Worm (Caenorhabditis elegans) whole organism, L3 larva: Measurements from ENCODE around the gene T22B7.7.

Experiments used
- ZK546.5 ChIP-seq: sonication (generic microtip); optimal IDR thresholded peaks from 2 replicates; lab custom pipeline; 2017; ENCODE audit warnings: missing biosample characterization, missing genetic modification characterization
- ceh-16 ChIP-seq: sonication (generic microtip); optimal IDR thresholded peaks from 2 replicates; lab custom pipeline; 2017; ENCODE audit warnings: missing biosample characterization, missing genetic modification characterization
- ceh-82 ChIP-seq: fragments of 150-350 bp; optimal IDR thresholded peaks from 2 replicates; lab custom pipeline; 2014; ENCODE audit warnings: missing biosample characterization, missing genetic modification characterization
- ceh-9 ChIP-seq: sonication (generic microtip); optimal IDR thresholded peaks from 2 replicates; lab custom pipeline; 2018; ENCODE audit warnings: missing biosample characterization, missing genetic modification characterization
- egl-27 ChIP-seq: sonication (generic microtip); optimal IDR thresholded peaks from 4 replicates; lab custom pipeline; 2017; ENCODE audit warnings: missing biosample characterization, missing genetic modification reagents, missing genetic modification characterization
- egl-5 ChIP-seq: fragments of 150-350 bp; optimal IDR thresholded peaks from 2 replicates; lab custom pipeline; 2017; ENCODE audit warnings: missing biosample characterization, missing genetic modification reagents, missing genetic modification characterization, inconsistent platforms
- elt-2 ChIP-seq: sonication (generic microtip); optimal IDR thresholded peaks from 2 replicates; lab custom pipeline; 2016; ENCODE audit warnings: missing genetic modification reagents, mild to moderate bottlenecking, missing genetic modification characterization, missing compliant biosample characterization
- elt-3 ChIP-seq, 3 experiments: fragments of 150-350 bp in 1 of 3; sonication (generic microtip) in 2 of 3; optimal IDR thresholded peaks; 2 replicates in 2 of 3; 4 replicates in 1 of 3; lab custom pipeline; 2014 to 2017; ENCODE audit warnings: missing biosample characterization in 3 of 3, missing genetic modification characterization in 3 of 3
- eor-1 ChIP-seq, 2 experiments: fragments of 150-350 bp; optimal IDR thresholded peaks; 2 replicates each; lab custom pipeline; 2014 to 2018; ENCODE audit warnings: missing biosample characterization in 2 of 2, missing genetic modification characterization in 2 of 2
- fos-1 ChIP-seq: fragments of 150-350 bp; optimal IDR thresholded peaks from 2 replicates; lab custom pipeline; 2014; ENCODE audit warnings: missing biosample characterization, missing genetic modification characterization
- hmg-11 ChIP-seq: sonication (generic microtip); optimal IDR thresholded peaks from 2 replicates; lab custom pipeline; 2016; ENCODE audit warnings: missing genetic modification characterization, missing compliant biosample characterization
- jun-1 ChIP-seq: fragments of 150-350 bp; optimal IDR thresholded peaks from 2 replicates; lab custom pipeline; 2014; ENCODE audit warnings: missing biosample characterization, missing genetic modification reagents, missing genetic modification characterization
- lin-39 ChIP-seq: fragments of 150-350 bp; optimal IDR thresholded peaks from 2 replicates; lab custom pipeline; 2018; ENCODE audit warnings: missing biosample characterization, missing genetic modification reagents, missing genetic modification characterization
- lsy-12 ChIP-seq: sonication (generic microtip); optimal IDR thresholded peaks from 2 replicates; lab custom pipeline; 2016; ENCODE audit warnings: mild to moderate bottlenecking, missing genetic modification characterization, missing compliant biosample characterization
- mdl-1 ChIP-seq: fragments of 150-350 bp; optimal IDR thresholded peaks from 2 replicates; lab custom pipeline; 2014; ENCODE audit warnings: missing biosample characterization, missing genetic modification characterization
- mml-1 ChIP-seq: fragments of 150-350 bp; sonication (generic microtip); optimal IDR thresholded peaks from 3 replicates; lab custom pipeline; 2014; ENCODE audit warnings: missing biosample characterization, missing genetic modification characterization
- nfya-1 ChIP-seq: sonication (generic microtip); optimal IDR thresholded peaks from 2 replicates; lab custom pipeline; 2017; ENCODE audit warnings: missing genetic modification characterization, mild to moderate bottlenecking, missing compliant biosample characterization, antibody characterized with exemption, moderate library complexity; ENCODE audit not compliant: insufficient read depth
- nhr-11 ChIP-seq: fragments of 150-350 bp; optimal IDR thresholded peaks from 2 replicates; lab custom pipeline; 2014; ENCODE audit warnings: missing biosample characterization, missing genetic modification characterization
- nhr-12 ChIP-seq: fragments of 150-350 bp; optimal IDR thresholded peaks from 2 replicates; lab custom pipeline; 2014; ENCODE audit warnings: missing biosample characterization, missing genetic modification characterization
- nhr-23 ChIP-seq: fragments of 150-350 bp; optimal IDR thresholded peaks from 2 replicates; lab custom pipeline; 2014; ENCODE audit warnings: missing biosample characterization, missing genetic modification reagents, missing genetic modification characterization
- nhr-25 ChIP-seq: sonication (generic microtip); optimal IDR thresholded peaks from 2 replicates; lab custom pipeline; 2017; ENCODE audit warnings: missing biosample characterization, missing genetic modification characterization
- nhr-28 ChIP-seq: fragments of 150-350 bp; optimal IDR thresholded peaks from 2 replicates; lab custom pipeline; 2014; ENCODE audit warnings: missing biosample characterization, missing genetic modification characterization
- nhr-43 ChIP-seq: sonication (generic microtip); optimal IDR thresholded peaks from 2 replicates; lab custom pipeline; 2016; ENCODE audit warnings: mild to moderate bottlenecking, missing genetic modification characterization, missing compliant biosample characterization; ENCODE audit not compliant: poor library complexity, severe bottlenecking
- nhr-67 ChIP-seq: fragments of 150-350 bp; optimal IDR thresholded peaks from 2 replicates; lab custom pipeline; 2014; ENCODE audit warnings: missing biosample characterization, missing genetic modification characterization
- nhr-76 ChIP-seq: fragments of 150-350 bp; sonication (generic microtip); optimal IDR thresholded peaks from 5 replicates; lab custom pipeline; 2014; ENCODE audit warnings: missing biosample characterization, missing genetic modification characterization
- nhr-77 ChIP-seq: fragments of 150-350 bp; optimal IDR thresholded peaks from 2 replicates; lab custom pipeline; 2014; ENCODE audit warnings: missing biosample characterization, missing genetic modification characterization
- pha-4 ChIP-seq: fragments of 150-350 bp; optimal IDR thresholded peaks from 2 replicates; lab custom pipeline; 2014; ENCODE audit warnings: missing biosample characterization, missing genetic modification reagents, missing genetic modification characterization
- pqm-1 ChIP-seq: fragments of 150-350 bp; optimal IDR thresholded peaks from 2 replicates; lab custom pipeline; 2017; ENCODE audit warnings: missing biosample characterization, missing genetic modification characterization, inconsistent platforms
- sea-2 ChIP-seq: fragments of 150-350 bp; sonication (generic microtip); optimal IDR thresholded peaks from 4 replicates; lab custom pipeline; 2014; ENCODE audit warnings: missing biosample characterization, missing genetic modification reagents, missing genetic modification characterization
- snpc-4 ChIP-seq: fragments of 150-350 bp; optimal IDR thresholded peaks from 2 replicates; lab custom pipeline; 2014; ENCODE audit warnings: missing biosample characterization, missing genetic modification characterization
- tbx-2 ChIP-seq: sonication (generic microtip); optimal IDR thresholded peaks from 2 replicates; lab custom pipeline; 2016; ENCODE audit warnings: mild to moderate bottlenecking, missing genetic modification characterization, missing compliant biosample characterization
- zag-1 ChIP-seq: fragments of 150-350 bp; optimal IDR thresholded peaks from 2 replicates; lab custom pipeline; 2014; ENCODE audit warnings: missing biosample characterization, missing genetic modification characterization
- ztf-11 ChIP-seq: fragments of 150-350 bp; optimal IDR thresholded peaks from 2 replicates; lab custom pipeline; 2014; ENCODE audit warnings: missing biosample characterization, missing genetic modification characterization
- ztf-4 ChIP-seq: fragments of 150-350 bp; optimal IDR thresholded peaks from 2 replicates; lab custom pipeline; 2014; ENCODE audit warnings: missing biosample characterization, missing genetic modification characterization

Gene T22B7.7

ce11 chrX:5680125-5680524 lies 26.3 kb upstream of the T22B7.7 start, which contains the start of gene set-19:
set-19 (minus strand) TSS chrX:5680225.
- TF ChIP-seq ceh-82 = no peak
- no peak for TF ChIP-seq nhr-77 (tag; lab: Kevin White, UChicago)
- no peak for TF ChIP-seq ceh-9
- no peak for TF ChIP-seq ceh-16
- TF ChIP-seq ZK546.5 = no peak
- no peak for TF ChIP-seq lsy-12
- no peak for TF ChIP-seq mdl-1 (tag; lab: Kevin White, UChicago)
- no peak for TF ChIP-seq nhr-28
- no peak for TF ChIP-seq elt-3 (tag; optimal IDR thresholded peaks at IDR 0.05; lab: Kevin White, UChicago)
- TF ChIP-seq ztf-4 (tag; lab: Kevin White, UChicago) = no peak
- TF ChIP-seq nhr-11 = no peak
- no peak for TF ChIP-seq nhr-43 (tag; lab: Kevin White, UChicago)
- no peak for TF ChIP-seq tbx-2 (tag; lab: Kevin White, UChicago)
- TF ChIP-seq nfya-1 (tag; lab: Kevin White, UChicago) = no peak
- TF ChIP-seq pha-4 (tag; lab: Kevin White, UChicago) = no peak
- TF ChIP-seq nhr-12 (tag; lab: Kevin White, UChicago) = no peak
- TF ChIP-seq nhr-67 (tag; lab: Kevin White, UChicago) = no peak
- TF ChIP-seq hmg-11 (tag; lab: Kevin White, UChicago) = no peak
- no peak for TF ChIP-seq nhr-76 (tag; lab: Kevin White, UChicago)
- TF ChIP-seq egl-27 = no peak
- TF ChIP-seq, all 47 proteins: peak for 0

- TF ChIP-seq elt-2 = no peak
- TF ChIP-seq nhr-25 (tag; lab: Kevin White, UChicago) = no peak
- TF ChIP-seq zag-1 (tag; lab: Kevin White, UChicago) = no peak
These were observed 18.7 kb upstream of the T22B7.7 start for ce11 chrX:5672615-5673014.

ce11 chrX:5670829-5671228 lies 17.0 kb upstream of the T22B7.7 start:
- TF ChIP-seq pqm-1 (tag; lab: Kevin White, UChicago) (peak; percentile 37), elt-3 (tag; optimal IDR thresholded peaks at IDR 0.05; lab: Kevin White, UChicago) (no peak), elt-2 (peak; percentile 56)

- TF ChIP-seq sea-2 (GFP tag; lab: Kevin White, UChicago) = no peak
- TF ChIP-seq nhr-67 (tag; lab: Kevin White, UChicago) = no peak
- TF ChIP-seq egl-5 (tag; lab: Kevin White, UChicago) = no peak
- TF ChIP-seq nhr-77 (tag; lab: Kevin White, UChicago) = no peak
- TF ChIP-seq pqm-1 (tag; lab: Kevin White, UChicago) = peak; percentile 45
- no peak for TF ChIP-seq lin-39 (tag; lab: Kevin White, UChicago)
- TF ChIP-seq zag-1 (tag; lab: Kevin White, UChicago) = no peak
- peak; percentile 41 for TF ChIP-seq pha-4 (tag; lab: Kevin White, UChicago)
- TF ChIP-seq ztf-11 = no peak
- TF ChIP-seq nhr-25 (tag; lab: Kevin White, UChicago) = no peak
- TF ChIP-seq jun-1 (tag; lab: Kevin White, UChicago) = peak; percentile 17
- no peak for TF ChIP-seq snpc-4 (tag; lab: Kevin White, UChicago)
- no peak for TF ChIP-seq mml-1 (tag; lab: Kevin White, UChicago)
- no peak for TF ChIP-seq nhr-23 (tag; lab: Kevin White, UChicago)
- peak; percentile 82 for TF ChIP-seq elt-2
These were observed 15.9 kb upstream of the T22B7.7 start for ce11 chrX:5669733-5670132.

- no peak for TF ChIP-seq eor-1 (tag; optimal IDR thresholded peaks at IDR 0.05; lab: Kevin White, UChicago)
- no peak for TF ChIP-seq elt-3 (tag; optimal IDR thresholded peaks at IDR 0.05; lab: Kevin White, UChicago)
- TF ChIP-seq ceh-9 = no peak
- TF ChIP-seq ceh-16 = no peak
- TF ChIP-seq pha-4 (tag; lab: Kevin White, UChicago) = no peak
- no peak for TF ChIP-seq ceh-82
- TF ChIP-seq fos-1 = no peak
- no peak for TF ChIP-seq nhr-23 (tag; lab: Kevin White, UChicago)
- no peak for TF ChIP-seq hmg-11 (tag; lab: Kevin White, UChicago)
These were observed 9.7 kb upstream of the T22B7.7 start, which contains the start of gene egl-13 for ce11 chrX:5663537-5663936. egl-13 (plus strand) TSS chrX:5663837.
